Fruit fly (Drosophila melanogaster) whole organism, embryonic: ENCODE data around the gene CG31268.

Experiments used
- CG10565 ChIP-seq: fragments of 200-800 bp; sonication (Bioruptor generic); optimal IDR thresholded peaks from 3 replicates; lab custom pipeline; 2016; ENCODE audit warnings: missing biosample characterization, mild to moderate bottlenecking, missing genetic modification characterization
- CG12744 ChIP-seq: fragments of 200-800 bp; sonication (Bioruptor generic); optimal IDR thresholded peaks from 2 replicates; lab custom pipeline; 2016; ENCODE audit warnings: missing biosample characterization, missing genetic modification characterization
- CG13296 ChIP-seq: fragments of 200-800 bp; sonication (Bioruptor generic); optimal IDR thresholded peaks from 3 replicates; lab custom pipeline; 2018; ENCODE audit warnings: missing biosample characterization, mild to moderate bottlenecking, missing genetic modification characterization
- CG17186 ChIP-seq: fragments of 200-800 bp; sonication (Bioruptor generic); optimal IDR thresholded peaks from 3 replicates; lab custom pipeline; 2017; ENCODE audit warnings: missing biosample characterization, missing genetic modification reagents, missing genetic modification characterization
- CG17361 ChIP-seq: fragments of 200-800 bp; sonication (Bioruptor generic); IDR thresholded peaks from 3 replicates; pipeline ENCODE4 v1.3.6; 2022; ENCODE audit warnings: missing biosample characterization, missing genetic modification characterization
- CG3163 ChIP-seq: fragments of 200-800 bp; sonication (Bioruptor generic); optimal IDR thresholded peaks from 3 replicates; lab custom pipeline; 2016; ENCODE audit warnings: missing biosample characterization, missing genetic modification characterization
- CG4282 ChIP-seq: fragments of 200-800 bp; sonication (Bioruptor generic); optimal IDR thresholded peaks from 2 replicates; lab custom pipeline; 2016; ENCODE audit warnings: missing biosample characterization, missing genetic modification characterization
- CG43689 ChIP-seq: fragments of 200-800 bp; sonication (Bioruptor generic); IDR thresholded peaks from 2 replicates; pipeline ENCODE4 v1.3.6; 2022; ENCODE audit warnings: missing biosample characterization, missing genetic modification characterization
- CG4424 ChIP-seq: fragments of 200-800 bp; sonication (Bioruptor generic); optimal IDR thresholded peaks from 3 replicates; lab custom pipeline; 2016; ENCODE audit warnings: missing biosample characterization, missing genetic modification characterization
- CG4820 ChIP-seq: fragments of 200-800 bp; sonication (Bioruptor generic); optimal IDR thresholded peaks from 3 replicates; lab custom pipeline; 2016; ENCODE audit warnings: missing biosample characterization, missing genetic modification characterization
- CG6272 ChIP-seq: fragments of 200-800 bp; sonication (Bioruptor generic); IDR thresholded peaks from 2 replicates; pipeline ENCODE4 v1.3.6; 2022; ENCODE audit warnings: missing biosample characterization, missing genetic modification characterization
- CG7372 ChIP-seq: fragments of 200-800 bp; sonication (Bioruptor generic); IDR thresholded peaks from 2 replicates; pipeline ENCODE4 v1.3.6; 2022; ENCODE audit warnings: missing biosample characterization, missing genetic modification characterization
- CG7963 ChIP-seq: fragments of 200-800 bp; sonication (Bioruptor generic); IDR thresholded peaks from 3 replicates; pipeline ENCODE4 v1.3.6; 2022; ENCODE audit warnings: missing biosample characterization, missing genetic modification characterization; ENCODE audit not compliant: partially characterized antibody
- CG8388 ChIP-seq: fragments of 200-800 bp; sonication (Bioruptor generic); optimal IDR thresholded peaks from 2 replicates; lab custom pipeline; 2019; ENCODE audit warnings: missing biosample characterization, mild to moderate bottlenecking, missing genetic modification characterization, moderate library complexity
- CG9215 ChIP-seq: fragments of 200-800 bp; sonication (Bioruptor generic); IDR thresholded peaks from 2 replicates; pipeline ENCODE4 v1.3.6; 2022; ENCODE audit warnings: missing biosample characterization, missing genetic modification characterization
- Dbx ChIP-seq: fragments of 200-800 bp; sonication (Bioruptor generic); IDR thresholded peaks from 3 replicates; pipeline ENCODE4 v1.3.6; 2022; ENCODE audit warnings: missing biosample characterization, missing genetic modification characterization
- Dek ChIP-seq: fragments of 200-800 bp; sonication (Bioruptor generic); optimal IDR thresholded peaks from 3 replicates; lab custom pipeline; 2019; ENCODE audit warnings: missing biosample characterization, mild to moderate bottlenecking, missing genetic modification characterization, moderate library complexity
- Doc3 ChIP-seq: fragments of 200-800 bp; sonication (Bioruptor generic); IDR thresholded peaks from 3 replicates; pipeline ENCODE4 v1.3.6; 2022; ENCODE audit warnings: missing biosample characterization, missing genetic modification characterization; ENCODE audit not compliant: partially characterized antibody
- ERR ChIP-seq: fragments of 200-800 bp; sonication (Bioruptor generic); optimal IDR thresholded peaks from 2 replicates; lab custom pipeline; 2016; ENCODE audit warnings: missing biosample characterization, missing genetic modification characterization
- Ets97D ChIP-seq: fragments of 200-800 bp; sonication (Bioruptor generic); optimal IDR thresholded peaks from 3 replicates; lab custom pipeline; 2016; ENCODE audit warnings: missing biosample characterization, missing genetic modification characterization
- Fer2 ChIP-seq: fragments of 200-800 bp; sonication (Bioruptor generic); optimal IDR thresholded peaks from 2 replicates; lab custom pipeline; 2018; ENCODE audit warnings: missing biosample characterization, mild to moderate bottlenecking, missing genetic modification characterization, moderate library complexity
- Gsc ChIP-seq: fragments of 200-800 bp; sonication (Bioruptor generic); IDR thresholded peaks from 2 replicates; pipeline ENCODE4 v1.3.6; 2022; ENCODE audit warnings: missing biosample characterization, missing genetic modification characterization
- Hand ChIP-seq: fragments of 200-800 bp; sonication (Bioruptor generic); optimal IDR thresholded peaks from 2 replicates; lab custom pipeline; 2017; ENCODE audit warnings: mild to moderate bottlenecking, missing biosample characterization, missing genetic modification reagents, missing genetic modification characterization
- Hey ChIP-seq: fragments of 200-800 bp; sonication (Bioruptor generic); optimal IDR thresholded peaks from 3 replicates; lab custom pipeline; 2018; ENCODE audit warnings: missing biosample characterization, mild to moderate bottlenecking, missing genetic modification characterization
- HmgD ChIP-seq: fragments of 200-800 bp; sonication (Bioruptor generic); optimal IDR thresholded peaks from 3 replicates; lab custom pipeline; 2016; ENCODE audit warnings: missing biosample characterization, missing genetic modification characterization
- NfI ChIP-seq: fragments of 200-800 bp; sonication (Bioruptor generic); optimal IDR thresholded peaks from 3 replicates; lab custom pipeline; 2018; ENCODE audit warnings: missing biosample characterization, mild to moderate bottlenecking, missing genetic modification characterization, moderate library complexity
- Poxn ChIP-seq: fragments of 200-800 bp; sonication (Bioruptor generic); IDR thresholded peaks from 2 replicates; pipeline ENCODE4 v1.3.6; 2022; ENCODE audit warnings: missing biosample characterization, missing genetic modification characterization
- Ssrp ChIP-seq: fragments of 200-800 bp; sonication (Bioruptor generic); optimal IDR thresholded peaks from 2 replicates; lab custom pipeline; 2018; ENCODE audit warnings: missing biosample characterization, mild to moderate bottlenecking, missing genetic modification characterization, moderate library complexity
- ab ChIP-seq: fragments of 200-800 bp; sonication (Bioruptor generic); optimal IDR thresholded peaks from 2 replicates; lab custom pipeline; 2016; ENCODE audit warnings: missing biosample characterization, missing genetic modification characterization
- ash1 ChIP-seq: fragments of 200-800 bp; sonication (Bioruptor generic); optimal IDR thresholded peaks from 2 replicates; lab custom pipeline; 2018; ENCODE audit warnings: missing biosample characterization, mild to moderate bottlenecking, missing genetic modification characterization
- ato ChIP-seq: fragments of 200-800 bp; sonication (Bioruptor generic); IDR thresholded peaks from 2 replicates; pipeline ENCODE4 v1.3.6; 2022; ENCODE audit warnings: missing biosample characterization, missing genetic modification characterization; ENCODE audit not compliant: partially characterized antibody
- chinmo ChIP-seq: fragments of 200-800 bp; sonication (Bioruptor generic); IDR thresholded peaks from 4 replicates; pipeline ENCODE4 v1.3.6; 2022; ENCODE audit warnings: missing biosample characterization, missing genetic modification characterization; ENCODE audit not compliant: partially characterized antibody
- crp ChIP-seq, 2 experiments: fragments of 200-800 bp; sonication (Bioruptor generic); optimal IDR thresholded peaks; 2 replicates in 1 of 2; 3 replicates in 1 of 2; lab custom pipeline; 2017; ENCODE audit warnings: missing biosample characterization in 2 of 2, missing genetic modification characterization in 2 of 2, mild to moderate bottlenecking in 1 of 2, moderate library complexity in 1 of 2
- dysf ChIP-seq: fragments of 200-800 bp; sonication (Bioruptor generic); IDR thresholded peaks from 3 replicates; pipeline ENCODE4 v1.3.6; 2022; ENCODE audit warnings: missing biosample characterization, missing genetic modification characterization
- en ChIP-seq: fragments of 200-800 bp; sonication (Bioruptor generic); optimal IDR thresholded peaks from 2 replicates; lab custom pipeline; 2016; ENCODE audit warnings: missing biosample characterization, missing genetic modification characterization
- eve ChIP-seq, 2 experiments: fragments of >200 bp; optimal IDR thresholded peaks; 2 replicates each; lab custom pipeline; 2017; ENCODE audit warnings: missing biosample characterization in 2 of 2, missing genetic modification characterization in 2 of 2
- exex ChIP-seq: fragments of 200-800 bp; sonication (Bioruptor generic); optimal IDR thresholded peaks from 4 replicates; lab custom pipeline; 2018; ENCODE audit warnings: missing biosample characterization, mild to moderate bottlenecking, missing genetic modification characterization, moderate library complexity
- fd96Cb ChIP-seq: fragments of 200-800 bp; sonication (Bioruptor generic); optimal IDR thresholded peaks from 2 replicates; lab custom pipeline; 2018; ENCODE audit warnings: missing biosample characterization, mild to moderate bottlenecking, missing genetic modification characterization, moderate library complexity
- klu ChIP-seq: fragments of 200-800 bp; sonication (Bioruptor generic); IDR thresholded peaks from 2 replicates; pipeline ENCODE4 v1.3.6; 2022; ENCODE audit warnings: missing biosample characterization, missing genetic modification characterization
- knrl ChIP-seq: fragments of 200-800 bp; sonication (Bioruptor generic); IDR thresholded peaks from 3 replicates; pipeline ENCODE4 v1.3.6; 2022; ENCODE audit warnings: missing biosample characterization, missing genetic modification characterization; ENCODE audit not compliant: partially characterized antibody
- pb ChIP-seq: fragments of 200-800 bp; sonication (Bioruptor generic); optimal IDR thresholded peaks from 3 replicates; lab custom pipeline; 2016; ENCODE audit warnings: missing biosample characterization, missing genetic modification characterization
- psq ChIP-seq: fragments of 200-800 bp; sonication (Bioruptor generic); optimal IDR thresholded peaks from 2 replicates; lab custom pipeline; 2017; ENCODE audit warnings: missing biosample characterization, missing genetic modification characterization
- pum ChIP-seq: fragments of 200-800 bp; sonication (Bioruptor generic); optimal IDR thresholded peaks from 2 replicates; lab custom pipeline; 2016; ENCODE audit warnings: missing biosample characterization, missing genetic modification characterization
- rib ChIP-seq: fragments of 200-800 bp; sonication (Bioruptor generic); IDR thresholded peaks from 2 replicates; pipeline ENCODE4 v1.3.6; 2022; ENCODE audit warnings: missing biosample characterization, missing genetic modification characterization
- schlank ChIP-seq: fragments of 200-800 bp; sonication (Bioruptor generic); optimal IDR thresholded peaks from 2 replicates; lab custom pipeline; 2018; ENCODE audit warnings: missing biosample characterization, mild to moderate bottlenecking, missing genetic modification characterization
- tx ChIP-seq: fragments of 200-800 bp; sonication (Bioruptor generic); optimal IDR thresholded peaks from 2 replicates; lab custom pipeline; 2016; ENCODE audit warnings: missing biosample characterization, missing genetic modification characterization
- unpg ChIP-seq: fragments of 200-800 bp; sonication (Bioruptor generic); optimal IDR thresholded peaks from 3 replicates; lab custom pipeline; 2018; ENCODE audit warnings: missing biosample characterization, mild to moderate bottlenecking, missing genetic modification characterization, moderate library complexity
- yki ChIP-seq: fragments of >200 bp; optimal IDR thresholded peaks from 3 replicates; lab custom pipeline; 2018
- zfh2 ChIP-seq: fragments of 200-800 bp; sonication (Bioruptor generic); optimal IDR thresholded peaks from 2 replicates; lab custom pipeline; 2016; ENCODE audit warnings: missing biosample characterization, missing genetic modification characterization

The CG31268 gene

DNA sequence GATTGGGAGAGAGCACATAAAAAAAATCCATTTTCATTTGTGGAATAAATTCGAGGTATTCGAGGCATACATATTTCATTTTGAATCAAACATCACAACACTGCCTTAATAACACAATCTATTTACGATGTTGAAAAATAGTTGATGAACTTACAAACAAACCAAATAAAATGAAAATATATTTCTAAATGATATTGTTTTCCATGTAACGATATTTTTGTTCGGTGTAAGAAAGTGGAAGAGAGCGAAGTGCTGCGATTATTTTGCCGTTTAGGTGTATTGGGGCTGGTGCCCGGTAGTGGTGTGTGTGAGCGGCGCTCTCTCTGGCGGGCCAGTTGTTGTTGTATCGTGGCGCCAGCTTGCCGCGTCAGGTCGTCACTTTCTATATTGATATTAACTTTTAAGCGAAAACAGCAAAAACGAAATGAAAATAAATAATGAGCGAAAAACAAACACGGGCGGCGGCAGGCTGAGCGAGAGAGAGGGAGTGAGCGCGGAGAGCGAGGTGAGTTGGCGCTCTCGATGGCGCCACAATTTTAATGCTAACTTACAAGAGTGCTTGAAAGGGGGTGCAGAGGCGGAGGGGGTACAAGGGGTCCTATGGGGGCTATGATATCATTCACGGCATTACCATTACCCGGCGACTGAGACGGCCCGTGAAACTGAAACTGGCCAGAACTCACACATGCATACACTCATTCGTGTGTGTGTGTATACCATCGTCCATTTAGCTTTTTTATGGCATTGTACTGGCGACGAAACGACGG is 33.6 kb downstream of the CG31268 start (continued):
- peak; percentile 94 for TF ChIP-seq CG8388 (GFP tag; lab: Kevin White, UChicago)
- no peak for TF ChIP-seq ato (GFP tag; lab: Robert Waterston, UW)
- peak; percentile 98 for TF ChIP-seq chinmo (GFP tag; lab: Robert Waterston, UW)
- TF ChIP-seq CG9215 (GFP tag; lab: Robert Waterston, UW) = peak; percentile 81
- peak; percentile 79 for TF ChIP-seq psq (GFP tag; lab: Kevin White, UChicago)
- TF ChIP-seq CG4282 (GFP tag; lab: Kevin White, UChicago) = peak; percentile 55
- TF ChIP-seq yki = no peak
- TF ChIP-seq ash1 (GFP tag; lab: Kevin White, UChicago) = peak; percentile 70
- peak; percentile 76 for TF ChIP-seq Hey (tag; lab: Kevin White, UChicago)
- peak; percentile 61 for TF ChIP-seq Poxn (GFP tag; lab: Robert Waterston, UW)
- TF ChIP-seq CG17186 (GFP tag; lab: Kevin White, UChicago) = peak; percentile 25
- peak; percentile 92 for TF ChIP-seq dysf (GFP tag; lab: Robert Waterston, UW)
- peak; percentile 78 for TF ChIP-seq Fer2 (tag; lab: Kevin White, UChicago)
- peak; percentile 78 for TF ChIP-seq CG6272 (GFP tag; lab: Robert Waterston, UW)
- peak; percentile 89 for TF ChIP-seq CG12744 (GFP tag; lab: Kevin White, UChicago)
- peak; percentile 91 for TF ChIP-seq CG4424
- peak; percentile 83 for TF ChIP-seq CG7372
- peak; percentile 85 for TF ChIP-seq tx (GFP tag; lab: Kevin White, UChicago)
- peak; percentile 63 for TF ChIP-seq CG10565
- peak; percentile 93 for TF ChIP-seq NfI (GFP tag; lab: Kevin White, UChicago)
- TF ChIP-seq Ssrp (tag; lab: Kevin White, UChicago) = peak; percentile 91
- peak in 1 of 2 experiments; percentile 96 for TF ChIP-seq eve (GFP tag; optimal IDR thresholded peaks at IDR 0.05; lab: Kevin White, UChicago)
- peak; percentile 94 for TF ChIP-seq fd96Cb (tag; lab: Kevin White, UChicago)
- TF ChIP-seq HmgD (GFP tag; lab: Kevin White, UChicago) = peak; percentile 23
- TF ChIP-seq rib (GFP tag; lab: Robert Waterston, UW) = peak; percentile 64
- peak; percentile 68 for TF ChIP-seq Ets97D (GFP tag; lab: Kevin White, UChicago)
- TF ChIP-seq exex (tag; lab: Kevin White, UChicago) = peak; percentile 72
- TF ChIP-seq CG43689 (GFP tag; lab: Robert Waterston, UW) = peak; percentile 44; the same call in 1 of the 2 replicates
- TF ChIP-seq Hand (GFP tag; lab: Kevin White, UChicago) = peak; percentile 93
- peak; percentile 72 for TF ChIP-seq pb
- TF ChIP-seq schlank (tag; lab: Kevin White, UChicago) = peak; percentile 81
- TF ChIP-seq pum (GFP tag; lab: Kevin White, UChicago) = peak; percentile 88
- peak in 1 of 2 experiments; percentile 54 for TF ChIP-seq crp (GFP tag; optimal IDR thresholded peaks at IDR 0.05; lab: Kevin White, UChicago)
- TF ChIP-seq knrl = no peak
- peak; percentile 85 for TF ChIP-seq Dek (tag; lab: Kevin White, UChicago)
- no peak for TF ChIP-seq CG7963 (GFP tag; lab: Robert Waterston, UW)
- TF ChIP-seq unpg (GFP tag; lab: Kevin White, UChicago) = peak; percentile 97
- peak; percentile 92 for TF ChIP-seq zfh2 (GFP tag; lab: Kevin White, UChicago)
- TF ChIP-seq CG13296 (GFP tag; lab: Kevin White, UChicago) = peak; percentile 89
- peak; percentile 79 for TF ChIP-seq klu (GFP tag; lab: Robert Waterston, UW)
- TF ChIP-seq ERR (GFP tag; lab: Kevin White, UChicago) = peak; percentile 84
- peak; percentile 97 for TF ChIP-seq CG17361 (GFP tag; lab: Robert Waterston, UW)
- TF ChIP-seq Gsc (GFP tag; lab: Robert Waterston, UW) = no peak
- TF ChIP-seq Dbx (GFP tag; lab: Robert Waterston, UW) = peak; percentile 73
- peak; percentile 60 for TF ChIP-seq ab
- TF ChIP-seq en = peak; percentile 76
- peak; percentile 88 for TF ChIP-seq CG4820
- TF ChIP-seq Doc3 (GFP tag; lab: Robert Waterston, UW) = no peak
- TF ChIP-seq CG3163 (GFP tag; lab: Kevin White, UChicago) = peak; percentile 82
